Fruit fly (Drosophila melanogaster) whole organism, embryonic: Measurements from ENCODE around the gene CG10510.

Experiments
- Bteb2 ChIP-seq: fragments of 200-800 bp; sonication (Bioruptor generic); optimal IDR thresholded peaks from 2 replicates; lab custom pipeline; 2016; ENCODE audit warnings: missing biosample characterization, missing genetic modification characterization
- CG10565 ChIP-seq: fragments of 200-800 bp; sonication (Bioruptor generic); optimal IDR thresholded peaks from 3 replicates; lab custom pipeline; 2016; ENCODE audit warnings: missing biosample characterization, mild to moderate bottlenecking, missing genetic modification characterization
- CG11085 ChIP-seq: fragments of 200-800 bp; sonication (Bioruptor generic); IDR thresholded peaks from 2 replicates; pipeline ENCODE4 v1.3.6; 2022; ENCODE audit warnings: missing biosample characterization, missing genetic modification characterization
- CG12071 ChIP-seq: fragments of 200-800 bp; sonication (Bioruptor generic); optimal IDR thresholded peaks from 3 replicates; lab custom pipeline; 2018; ENCODE audit warnings: missing biosample characterization, mild to moderate bottlenecking, missing genetic modification characterization
- CG12769 ChIP-seq: fragments of 200-800 bp; sonication (Bioruptor generic); optimal IDR thresholded peaks from 2 replicates; lab custom pipeline; 2019; ENCODE audit warnings: missing biosample characterization, mild to moderate bottlenecking, missing genetic modification characterization, moderate library complexity
- CG13123 ChIP-seq: fragments of 200-800 bp; sonication (Bioruptor generic); optimal IDR thresholded peaks from 2 replicates; lab custom pipeline; 2016; ENCODE audit warnings: missing biosample characterization, missing genetic modification characterization
- CG13287 ChIP-seq: fragments of 200-800 bp; sonication (Bioruptor generic); IDR thresholded peaks from 2 replicates; pipeline ENCODE4 v1.3.6; 2022; ENCODE audit warnings: missing biosample characterization, missing genetic modification characterization; ENCODE audit not compliant: partially characterized antibody
- CG14667 ChIP-seq: fragments of 200-800 bp; sonication (Bioruptor generic); IDR thresholded peaks from 2 replicates; pipeline ENCODE4 v1.3.6; 2022; ENCODE audit warnings: missing biosample characterization, missing genetic modification characterization
- CG2116 ChIP-seq: fragments of 200-800 bp; sonication (Bioruptor generic); optimal IDR thresholded peaks from 3 replicates; lab custom pipeline; 2018; ENCODE audit warnings: missing biosample characterization, mild to moderate bottlenecking, missing genetic modification characterization
- CG33557 ChIP-seq: fragments of 200-800 bp; sonication (Bioruptor generic); optimal IDR thresholded peaks from 2 replicates; lab custom pipeline; 2019; ENCODE audit warnings: missing biosample characterization, mild to moderate bottlenecking, missing genetic modification characterization, moderate library complexity
- CG5245 ChIP-seq: fragments of 200-800 bp; sonication (Bioruptor generic); optimal IDR thresholded peaks from 3 replicates; lab custom pipeline; 2016; ENCODE audit warnings: missing biosample characterization, missing genetic modification characterization
- CG6272 ChIP-seq: fragments of 200-800 bp; sonication (Bioruptor generic); IDR thresholded peaks from 2 replicates; pipeline ENCODE4 v1.3.6; 2022; ENCODE audit warnings: missing biosample characterization, missing genetic modification characterization
- CG7556 ChIP-seq: fragments of 200-800 bp; sonication (Bioruptor generic); optimal IDR thresholded peaks from 2 replicates; lab custom pipeline; 2017; ENCODE audit warnings: missing biosample characterization, mild to moderate bottlenecking, missing genetic modification characterization
- CG8290 ChIP-seq, 3 experiments: fragments of 200-800 bp; sonication (Bioruptor generic); optimal IDR thresholded peaks; 2 replicates each; lab custom pipeline; 2016 to 2019; ENCODE audit warnings: missing biosample characterization in 3 of 3, missing genetic modification characterization in 3 of 3, mild to moderate bottlenecking in 2 of 3, moderate library complexity in 1 of 3
- CG8944 ChIP-seq: fragments of 200-800 bp; sonication (Bioruptor generic); optimal IDR thresholded peaks from 3 replicates; lab custom pipeline; 2016; ENCODE audit warnings: missing biosample characterization, missing genetic modification characterization
- CG9215 ChIP-seq: fragments of 200-800 bp; sonication (Bioruptor generic); IDR thresholded peaks from 2 replicates; pipeline ENCODE4 v1.3.6; 2022; ENCODE audit warnings: missing biosample characterization, missing genetic modification characterization
- CG9609 ChIP-seq: fragments of 200-800 bp; sonication (Bioruptor generic); optimal IDR thresholded peaks from 3 replicates; lab custom pipeline; 2016; ENCODE audit warnings: missing biosample characterization, missing genetic modification characterization
- Dp ChIP-seq: fragments of 200-800 bp; sonication (Bioruptor generic); optimal IDR thresholded peaks from 2 replicates; lab custom pipeline; 2018; ENCODE audit warnings: missing biosample characterization, mild to moderate bottlenecking, missing genetic modification characterization, moderate library complexity
- Mrtf ChIP-seq: fragments of 200-800 bp; sonication (Bioruptor generic); IDR thresholded peaks from 3 replicates; pipeline ENCODE4 v1.3.6; 2022; ENCODE audit warnings: missing biosample characterization, missing genetic modification characterization
- Opbp ChIP-seq: fragments of 200-800 bp; sonication (Bioruptor generic); IDR thresholded peaks from 3 replicates; pipeline ENCODE4 v1.3.6; 2022; ENCODE audit warnings: missing biosample characterization, missing genetic modification characterization; ENCODE audit not compliant: partially characterized antibody
- PHDP ChIP-seq: fragments of 200-800 bp; sonication (Bioruptor generic); optimal IDR thresholded peaks from 3 replicates; lab custom pipeline; 2018; ENCODE audit warnings: missing biosample characterization, mild to moderate bottlenecking, missing genetic modification characterization, moderate library complexity
- Rfx ChIP-seq: fragments of 200-800 bp; sonication (Bioruptor generic); IDR thresholded peaks from 2 replicates; pipeline ENCODE4 v1.3.6; 2022; ENCODE audit warnings: missing biosample characterization, missing genetic modification characterization
- Rx ChIP-seq: fragments of 200-800 bp; sonication (Bioruptor generic); IDR thresholded peaks from 2 replicates; pipeline ENCODE4 v1.3.6; 2022; ENCODE audit warnings: missing biosample characterization, missing genetic modification characterization
- Sin3A ChIP-seq: fragments of >200 bp; optimal IDR thresholded peaks from 2 replicates; lab custom pipeline; 2018
- Xrp1 ChIP-seq: fragments of 200-800 bp; sonication (Bioruptor generic); IDR thresholded peaks from 2 replicates; pipeline ENCODE4 v1.3.6; 2022; ENCODE audit warnings: missing biosample characterization, missing genetic modification characterization
- ato ChIP-seq: fragments of 200-800 bp; sonication (Bioruptor generic); IDR thresholded peaks from 2 replicates; pipeline ENCODE4 v1.3.6; 2022; ENCODE audit warnings: missing biosample characterization, missing genetic modification characterization; ENCODE audit not compliant: partially characterized antibody
- bsh ChIP-seq, 2 experiments: fragments of 200-800 bp; sonication (Bioruptor generic); optimal IDR thresholded peaks; 2 replicates each; lab custom pipeline; 2017 to 2018; ENCODE audit warnings: mild to moderate bottlenecking in 2 of 2, missing biosample characterization in 2 of 2, missing genetic modification characterization in 2 of 2, moderate library complexity in 1 of 2
- caup ChIP-seq: fragments of 200-800 bp; sonication (Bioruptor generic); optimal IDR thresholded peaks from 3 replicates; lab custom pipeline; 2017; ENCODE audit warnings: missing biosample characterization, mild to moderate bottlenecking, missing genetic modification characterization, moderate library complexity; ENCODE audit not compliant: severe bottlenecking
- crol ChIP-seq: fragments of 200-800 bp; sonication (Bioruptor generic); IDR thresholded peaks from 2 replicates; pipeline ENCODE4 v1.3.6; 2022; ENCODE audit warnings: missing biosample characterization, missing genetic modification characterization
- crp ChIP-seq, 2 experiments: fragments of 200-800 bp; sonication (Bioruptor generic); optimal IDR thresholded peaks; 2 replicates in 1 of 2; 3 replicates in 1 of 2; lab custom pipeline; 2017; ENCODE audit warnings: missing biosample characterization in 2 of 2, missing genetic modification characterization in 2 of 2, mild to moderate bottlenecking in 1 of 2, moderate library complexity in 1 of 2
- dmrt99B ChIP-seq: fragments of 200-800 bp; sonication (Bioruptor generic); optimal IDR thresholded peaks from 2 replicates; lab custom pipeline; 2018; ENCODE audit warnings: missing biosample characterization, mild to moderate bottlenecking, missing genetic modification characterization, moderate library complexity
- emc ChIP-seq: fragments of 200-800 bp; sonication (Bioruptor generic); optimal IDR thresholded peaks from 2 replicates; lab custom pipeline; 2016; ENCODE audit warnings: missing biosample characterization, missing genetic modification characterization
- ems ChIP-seq: fragments of 200-800 bp; sonication (Bioruptor generic); optimal IDR thresholded peaks from 3 replicates; lab custom pipeline; 2016; ENCODE audit warnings: missing biosample characterization, missing genetic modification characterization
- gcm ChIP-seq: fragments of 200-800 bp; sonication (Bioruptor generic); optimal IDR thresholded peaks from 2 replicates; lab custom pipeline; 2019; ENCODE audit warnings: missing biosample characterization, mild to moderate bottlenecking, missing genetic modification characterization, moderate library complexity
- lov ChIP-seq, 2 experiments: fragments of 200-800 bp in 1 of 2; fragments of >200 bp in 1 of 2; sonication (Bioruptor generic) in 1 of 2; IDR thresholded peaks in 1 of 2; optimal IDR thresholded peaks in 1 of 2; 2 replicates in 1 of 2; 3 replicates in 1 of 2; pipeline versions ENCODE4 v1.3.6 to Lab custom; 2017 to 2022; ENCODE audit warnings: missing biosample characterization in 1 of 2, missing genetic modification characterization in 1 of 2
- luna ChIP-seq: fragments of 200-800 bp; sonication (Bioruptor generic); optimal IDR thresholded peaks from 2 replicates; lab custom pipeline; 2016; ENCODE audit warnings: missing biosample characterization, missing genetic modification characterization
- maf-S ChIP-seq: fragments of 200-800 bp; sonication (Bioruptor generic); optimal IDR thresholded peaks from 2 replicates; lab custom pipeline; 2016; ENCODE audit warnings: missing biosample characterization, missing genetic modification characterization
- nmo ChIP-seq: fragments of 200-800 bp; sonication (Bioruptor generic); optimal IDR thresholded peaks from 2 replicates; lab custom pipeline; 2018; ENCODE audit warnings: missing biosample characterization, mild to moderate bottlenecking, missing genetic modification characterization, moderate library complexity
- row ChIP-seq: fragments of 200-800 bp; sonication (Bioruptor generic); IDR thresholded peaks from 3 replicates; pipeline ENCODE4 v1.3.6; 2022; ENCODE audit warnings: missing biosample characterization, missing genetic modification characterization
- sens ChIP-seq: fragments of 200-800 bp; sonication (Bioruptor generic); peaks from one replicate; lab custom pipeline; 2016; ENCODE audit warnings: missing biosample characterization, missing genetic modification characterization
- sisA ChIP-seq: fragments of 200-800 bp; sonication (Bioruptor generic); IDR thresholded peaks from 2 replicates; pipeline ENCODE4 v1.3.6; 2022; ENCODE audit warnings: missing biosample characterization, missing genetic modification characterization
- slbo ChIP-seq: fragments of 200-800 bp; sonication (Bioruptor generic); IDR thresholded peaks from 2 replicates; pipeline ENCODE4 v1.3.6; 2022; ENCODE audit warnings: missing biosample characterization, missing genetic modification characterization
- slp2 ChIP-seq: fragments of 200-800 bp; sonication (Bioruptor generic); optimal IDR thresholded peaks from 2 replicates; lab custom pipeline; 2016; ENCODE audit warnings: missing biosample characterization, missing genetic modification characterization
- stwl ChIP-seq: fragments of 200-800 bp; sonication (Bioruptor generic); optimal IDR thresholded peaks from 3 replicates; lab custom pipeline; 2018; ENCODE audit warnings: missing biosample characterization, mild to moderate bottlenecking, missing genetic modification characterization, moderate library complexity
- tap ChIP-seq: fragments of 200-800 bp; optimal IDR thresholded peaks from 3 replicates; lab custom pipeline; 2019; ENCODE audit warnings: missing biosample characterization, mild to moderate bottlenecking, missing genetic modification characterization, moderate library complexity
- tgo ChIP-seq: fragments of 200-800 bp; sonication (Bioruptor generic); IDR thresholded peaks from 3 replicates; pipeline ENCODE4 v1.3.6; 2022; ENCODE audit warnings: missing biosample characterization, missing genetic modification characterization
- trem ChIP-seq: fragments of 200-800 bp; optimal IDR thresholded peaks from 3 replicates; lab custom pipeline; 2019; ENCODE audit warnings: missing biosample characterization, mild to moderate bottlenecking, missing genetic modification characterization, moderate library complexity
- unc-4 ChIP-seq: fragments of 200-800 bp; sonication (Bioruptor generic); IDR thresholded peaks from 2 replicates; pipeline ENCODE4 v1.3.6; 2022; ENCODE audit warnings: missing biosample characterization, missing genetic modification characterization; ENCODE audit not compliant: partially characterized antibody

Gene CG10510

DNA sequence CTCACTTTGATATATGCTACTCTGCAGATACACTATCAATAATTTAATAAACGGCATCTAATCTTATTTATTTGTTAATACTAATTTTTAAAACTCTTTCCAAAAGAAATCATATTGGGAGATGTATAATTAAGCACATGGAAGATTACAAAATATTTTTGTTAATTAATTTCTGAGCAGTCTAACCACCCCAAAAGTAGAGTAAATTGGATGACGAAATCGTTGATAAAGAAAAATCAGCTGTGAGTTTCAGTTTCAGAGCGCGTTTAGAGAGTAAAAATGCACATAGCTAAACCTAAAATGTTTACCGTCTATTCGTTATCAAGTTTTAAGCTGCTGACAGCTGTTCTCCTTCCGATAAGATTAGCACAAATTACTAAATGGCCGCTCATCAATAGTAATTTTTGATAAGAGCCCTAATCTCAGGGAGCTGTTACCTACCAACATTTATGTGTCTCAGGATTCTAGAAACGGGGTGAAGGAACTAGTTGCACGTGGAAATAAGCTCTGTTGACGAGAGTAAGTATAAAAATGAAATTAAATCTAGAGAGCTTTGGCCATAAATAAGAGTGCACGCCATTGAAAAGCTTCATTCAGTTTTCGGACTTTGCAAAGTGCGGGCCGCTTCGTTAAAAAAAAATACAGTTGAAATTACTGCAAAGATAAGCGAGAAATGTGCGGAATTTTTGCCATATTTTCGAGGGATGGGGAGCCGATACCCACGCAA lies 37.2 kb downstream of the CG10510 start, which contains the start of the genes chb and AsnS (continued):
- TF ChIP-seq slbo (GFP tag; lab: Robert Waterston, UW) (peak; percentile 96), CG12071 (GFP tag; lab: Kevin White, UChicago) (peak; percentile 83), row (GFP tag; lab: Robert Waterston, UW) (peak; percentile 96), CG12769 (peak; percentile 94), CG5245 (GFP tag; lab: Kevin White, UChicago) (peak; percentile 69), CG33557 (GFP tag; lab: Kevin White, UChicago) (no peak), CG8944 (GFP tag; lab: Kevin White, UChicago) (peak; percentile 59), unc-4 (no peak), CG8290 (GFP tag; optimal IDR thresholded peaks at IDR 0.05; lab: Kevin White, UChicago) (peak; percentile 59), CG8290 (tag; optimal IDR thresholded peaks at IDR 0.05; lab: Kevin White, UChicago) (peak in 1 of 2 experiments; percentile 84), Dp (GFP tag; lab: Kevin White, UChicago) (no peak), Opbp (GFP tag; lab: Robert Waterston, UW) (no peak), ato (GFP tag; lab: Robert Waterston, UW) (no peak), Xrp1 (GFP tag; lab: Robert Waterston, UW) (peak; percentile 93), crp (GFP tag; optimal IDR thresholded peaks at IDR 0.05; lab: Kevin White, UChicago) (peak in 1 of 2 experiments; percentile 77), CG6272 (peak; percentile 84), CG2116 (GFP tag; lab: Kevin White, UChicago) (peak; percentile 49), trem (tag; lab: Kevin White, UChicago) (peak; percentile 79), stwl (tag; lab: Kevin White, UChicago) (no peak), gcm (GFP tag; lab: Kevin White, UChicago) (peak; percentile 86), CG13123 (GFP tag; lab: Kevin White, UChicago) (peak; percentile 65), sens (peak; percentile 95), slp2 (GFP tag; lab: Kevin White, UChicago) (peak; percentile 73), CG11085 (GFP tag; lab: Robert Waterston, UW) (peak; percentile 88), CG13287 (GFP tag; lab: Robert Waterston, UW) (no peak), Rx (GFP tag; lab: Robert Waterston, UW) (peak; percentile 75), crol (GFP tag; lab: Robert Waterston, UW) (peak; percentile 12; the same call in 1 of the 2 replicates), nmo (GFP tag; lab: Kevin White, UChicago) (peak; percentile 94), CG9609 (GFP tag; lab: Kevin White, UChicago) (peak; percentile 61), Mrtf (GFP tag; lab: Robert Waterston, UW) (peak; percentile 87; the same call in 2 of the 3 replicates), CG14667 (GFP tag; lab: Robert Waterston, UW) (peak; percentile 82), caup (GFP tag; lab: Kevin White, UChicago) (peak; percentile 83), CG9215 (GFP tag; lab: Robert Waterston, UW) (peak; percentile 80), Sin3A (no peak), lov (optimal IDR thresholded peaks at IDR 0.05; lab: Kevin White, UChicago) (no peak), lov (GFP tag; IDR thresholded peaks at IDR 0.05; lab: Robert Waterston, UW) (peak; percentile 64; the same call in 1 of the 3 replicates), maf-S (GFP tag; lab: Kevin White, UChicago) (peak; percentile 72), sisA (peak; percentile 90), CG7556 (GFP tag; lab: Kevin White, UChicago) (peak; percentile 86), emc (GFP tag; lab: Kevin White, UChicago) (peak; percentile 43), tap (tag; lab: Kevin White, UChicago) (peak; percentile 94), PHDP (peak; percentile 96), luna (GFP tag; lab: Kevin White, UChicago) (peak; percentile 59), tgo (GFP tag; lab: Robert Waterston, UW) (peak; percentile 94), bsh (GFP tag; optimal IDR thresholded peaks at IDR 0.05; lab: Kevin White, UChicago) (peak in 1 of 2 experiments; percentile 93), Bteb2 (peak; percentile 88), dmrt99B (peak; percentile 92), Rfx (GFP tag; lab: Robert Waterston, UW) (peak; percentile 96), CG10565 (GFP tag; lab: Kevin White, UChicago) (no peak), ems (peak; percentile 69)
